Fruit fly (Drosophila melanogaster) S2 (cell line): ENCODE results near the gene CG4036.

ENCODE experiments used
- CG8478 ChIP-seq: fragments of >200 bp; optimal IDR thresholded peaks from 2 replicates; lab custom pipeline; 2018
- CTCF ChIP-seq, 2 experiments: fragments of >200 bp; optimal IDR thresholded peaks; 2 replicates each; lab custom pipeline; 2018

The CG4036 gene

DNA sequence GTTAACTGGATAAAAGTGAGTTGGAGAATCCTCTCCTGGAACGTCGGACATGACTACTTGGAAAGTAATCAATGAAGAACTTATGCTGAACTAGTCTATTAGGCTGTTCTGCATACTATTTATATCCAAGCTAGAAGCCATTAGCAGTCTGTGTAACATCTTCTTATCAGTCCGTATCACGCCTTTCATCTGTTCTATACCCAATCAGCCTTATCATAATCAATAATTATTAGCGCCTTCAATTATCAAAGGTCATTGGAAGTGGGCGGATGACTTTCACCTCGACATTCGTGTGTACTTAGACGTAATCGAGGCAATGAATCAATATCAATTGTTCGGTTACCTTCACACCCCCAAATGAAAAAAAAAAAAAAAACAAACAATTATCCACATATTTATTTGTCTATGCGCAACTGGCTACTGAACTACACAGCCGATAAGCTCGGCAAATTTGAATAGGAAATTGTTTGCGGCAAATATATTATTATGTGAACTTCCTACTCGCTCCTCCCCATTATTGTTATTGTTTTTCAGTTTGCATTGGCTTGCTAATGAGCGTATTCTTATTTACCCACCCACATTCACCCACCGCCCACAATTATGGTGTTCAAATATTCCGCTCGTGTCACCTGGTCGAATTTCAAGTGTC, 15.6 kb upstream of the CG4036 start, which contains the start of the genes ppk11 and ppk16:
Gene ppk11, minus strand, starts transcription at position 51 of the 649 bp plus-strand sequence.
Gene ppk16, minus strand, starts transcription at position 51 of the 649 bp plus-strand sequence.
- TF ChIP-seq CG8478 (lab: Kevin White, UChicago) (no peak), CTCF (optimal IDR thresholded peaks at IDR 0.05; lab: Kevin White, UChicago) (no peak)

DNA sequence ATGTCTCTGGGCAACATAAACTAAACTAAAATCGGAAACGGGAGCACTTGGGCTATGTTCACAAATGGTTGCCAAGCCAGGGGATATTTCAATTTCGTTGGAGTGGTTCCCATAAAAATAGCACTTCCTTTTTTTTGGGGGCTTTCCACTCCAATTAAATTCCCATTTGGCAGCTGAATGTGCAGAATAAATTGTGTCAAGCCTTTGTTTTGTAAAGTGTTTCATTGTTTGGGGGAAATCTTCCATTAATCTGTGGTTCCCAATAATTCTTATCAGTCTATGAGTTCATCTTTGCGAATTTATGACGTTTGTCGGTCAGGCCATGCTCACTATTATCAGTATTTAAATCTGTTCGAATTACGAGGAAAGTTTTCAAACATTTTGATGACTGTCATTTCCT, 12.8 kb upstream of the CG4036 start:
- no peak for TF ChIP-seq CG8478 (lab: Kevin White, UChicago)
- no peak for TF ChIP-seq CTCF (optimal IDR thresholded peaks at IDR 0.05; lab: Kevin White, UChicago)

DNA sequence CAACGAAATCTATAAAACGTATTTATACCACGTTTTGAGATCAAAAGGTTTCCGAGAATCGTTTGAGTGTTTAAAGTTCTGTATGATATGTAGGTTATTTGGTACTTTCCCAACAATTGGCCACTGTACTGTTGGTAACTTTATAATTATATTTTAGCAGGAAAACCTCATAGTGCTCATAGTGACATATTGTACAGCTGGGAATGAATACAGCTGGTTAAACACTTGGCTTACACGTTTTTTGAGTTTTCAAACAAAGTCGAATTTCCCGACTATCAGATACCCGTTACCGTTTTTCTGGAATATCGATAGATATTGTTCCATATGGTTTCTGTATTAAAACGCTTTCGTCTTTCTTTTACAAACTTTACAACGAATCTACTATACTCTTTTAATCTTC, 12.3 kb upstream of the CG4036 start:
- TF ChIP-seq CG8478 (lab: Kevin White, UChicago) (no peak), CTCF (optimal IDR thresholded peaks at IDR 0.05; lab: Kevin White, UChicago) (no peak)

DNA sequence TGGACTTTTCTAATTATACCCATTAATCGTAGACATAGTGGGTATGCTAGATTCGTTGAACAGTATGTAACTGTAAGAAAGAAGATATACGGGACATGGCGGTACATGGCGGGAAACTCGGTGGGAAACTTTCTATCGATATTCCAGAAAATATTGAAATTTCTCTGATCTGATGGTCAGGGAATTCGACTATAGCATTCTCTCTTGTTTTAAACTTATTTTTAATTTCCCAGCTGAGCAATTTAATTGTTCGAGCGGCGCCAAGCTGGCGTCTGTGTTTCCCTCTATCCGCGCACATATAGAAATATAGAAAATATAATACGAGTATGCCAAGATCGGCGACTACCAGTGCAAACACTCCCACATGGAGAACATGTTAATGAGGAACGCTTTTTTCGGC, 11.5 kb upstream of the CG4036 start:
- TF ChIP-seq CG8478 (lab: Kevin White, UChicago): no peak
- no peak for TF ChIP-seq CTCF (optimal IDR thresholded peaks at IDR 0.05; lab: Kevin White, UChicago)

DNA sequence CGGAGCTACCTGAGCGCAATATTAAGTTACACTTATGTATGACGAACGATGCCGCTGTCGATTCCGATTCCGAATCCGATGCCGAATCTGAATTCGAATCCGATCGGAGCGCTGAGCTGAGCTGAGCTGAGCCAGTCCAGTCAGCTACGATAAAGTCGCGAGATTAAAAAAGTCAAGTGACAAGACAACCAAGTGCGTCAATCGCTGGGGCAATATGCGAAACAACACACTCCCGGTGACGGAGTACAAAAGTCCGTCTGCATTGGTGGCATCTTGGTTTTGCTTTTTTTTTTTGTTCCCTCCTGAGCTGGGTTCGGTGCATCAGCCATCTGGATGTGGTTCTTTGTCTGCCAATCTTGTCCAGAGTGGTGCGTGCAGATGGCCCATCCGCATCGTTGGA, 10.9 kb upstream of the CG4036 start:
- TF ChIP-seq CTCF (optimal IDR thresholded peaks at IDR 0.05; lab: Kevin White, UChicago): no peak

DNA sequence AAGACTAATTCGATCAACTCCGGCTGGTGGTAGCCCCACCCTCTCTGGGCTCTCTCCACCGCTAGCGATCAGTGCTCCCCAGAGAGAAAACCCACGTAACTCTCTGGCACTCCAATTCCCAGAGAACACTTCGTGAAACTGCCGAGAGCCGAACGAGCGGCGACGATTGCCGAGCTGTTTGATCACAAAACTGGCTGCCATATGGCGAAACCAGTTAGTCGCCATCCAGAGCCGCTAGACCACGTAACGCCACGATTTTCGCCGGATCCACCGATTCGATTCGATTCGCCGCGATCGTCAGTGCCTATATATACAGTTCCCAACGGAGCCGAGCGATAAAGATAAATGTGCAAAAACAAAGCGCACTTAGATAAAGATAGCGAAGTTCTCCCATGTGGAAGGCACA, 8.5 kb upstream of the CG4036 start, which contains the start of gene IP3K1:
Gene IP3K1, plus strand, starts transcription at position 209 of the 406 bp plus-strand sequence.
- TF ChIP-seq CG8478 (lab: Kevin White, UChicago) (no peak), CTCF (optimal IDR thresholded peaks at IDR 0.05; lab: Kevin White, UChicago) (no peak)

DNA sequence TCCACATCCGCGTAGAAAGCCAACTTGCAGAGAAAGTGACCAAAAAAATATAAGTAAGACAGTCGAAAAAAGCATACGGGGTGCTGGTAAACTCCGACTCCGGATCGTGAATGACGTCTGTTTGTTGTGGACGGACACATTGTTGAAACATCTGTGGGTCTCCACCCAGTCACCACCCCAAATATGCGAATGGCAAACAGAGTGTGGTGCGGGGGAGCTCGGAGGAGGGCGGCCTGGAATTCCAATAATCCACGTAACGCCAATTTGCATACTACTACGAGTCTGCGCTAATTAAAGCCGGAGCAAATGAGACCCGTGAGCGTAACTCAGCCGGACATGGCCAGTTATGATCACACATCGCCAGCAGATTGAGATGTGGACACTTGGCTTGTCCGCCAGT, 7.6 kb upstream of the CG4036 start:
- TF ChIP-seq CG8478 (lab: Kevin White, UChicago): no peak
- no peak for TF ChIP-seq CTCF (optimal IDR thresholded peaks at IDR 0.05; lab: Kevin White, UChicago)

DNA sequence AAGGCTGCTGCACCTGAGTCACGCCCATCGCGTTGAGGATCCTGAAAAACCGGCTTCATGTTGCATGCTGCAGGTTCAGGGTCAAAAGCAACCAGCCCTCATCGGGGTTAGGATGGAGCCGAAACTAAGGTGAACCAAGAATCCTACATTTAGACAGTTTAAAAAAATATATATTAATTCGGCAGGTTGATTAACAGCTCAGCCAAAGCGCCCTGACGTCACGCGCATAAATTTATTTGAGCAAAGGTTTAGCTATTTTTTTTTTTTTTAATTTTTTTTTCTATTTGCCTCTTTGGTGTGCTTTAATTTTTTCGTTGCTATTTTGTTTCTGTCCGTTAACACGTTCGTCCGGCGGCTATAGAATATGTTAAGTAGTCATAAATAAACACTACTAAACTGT, 6.2 kb upstream of the CG4036 start:
- TF ChIP-seq CTCF (optimal IDR thresholded peaks at IDR 0.05; lab: Kevin White, UChicago) (no peak), CG8478 (lab: Kevin White, UChicago) (no peak)

DNA sequence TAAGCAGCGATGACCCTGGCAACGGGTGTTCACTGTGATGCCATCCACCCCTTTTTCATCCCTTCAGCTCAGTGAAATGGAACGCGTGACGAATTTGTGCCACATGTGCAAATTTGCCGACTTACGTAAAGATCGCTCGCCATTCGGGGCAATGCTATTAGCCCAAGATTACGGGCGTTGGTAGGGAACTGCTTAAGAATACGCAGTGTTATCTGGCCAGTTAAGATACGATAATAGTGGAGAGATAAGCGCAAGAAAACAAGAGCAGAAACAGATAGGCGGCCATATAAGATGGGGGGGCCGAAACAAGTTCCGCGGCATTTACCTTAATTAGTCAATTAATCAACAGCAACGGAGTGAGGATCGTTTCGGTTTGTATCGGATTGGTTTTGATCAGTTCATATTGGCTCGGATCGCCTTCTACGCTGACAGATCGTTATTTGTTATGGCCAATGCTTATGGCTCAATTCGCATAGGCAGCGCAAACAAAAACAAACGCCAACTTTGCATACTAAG, 4.7 kb upstream of the CG4036 start:
- no peak for TF ChIP-seq CTCF (optimal IDR thresholded peaks at IDR 0.05; lab: Kevin White, UChicago)

DNA sequence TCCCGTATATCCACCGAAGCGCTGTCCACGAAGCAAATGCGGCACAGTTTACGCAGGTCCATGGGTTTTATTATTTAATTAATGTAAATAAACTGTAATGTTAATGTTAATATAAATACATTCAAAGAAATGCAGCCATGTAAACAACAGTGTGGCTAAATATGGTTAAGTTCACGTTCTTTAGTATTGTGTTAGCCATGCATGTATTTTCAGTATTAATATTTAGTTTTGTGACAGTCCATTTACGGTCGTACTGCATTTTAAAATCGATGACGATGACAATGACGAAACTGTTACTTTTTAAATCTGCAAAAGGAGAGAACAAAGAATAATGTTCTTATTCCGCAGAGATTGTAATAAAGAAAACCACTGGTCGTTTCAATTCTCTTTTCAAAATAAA, 2.3 kb downstream of the CG4036 start, which contains the start of gene CG13123:
Gene CG13123, minus strand, starts transcription at position 163 of the 400 bp plus-strand sequence.
- no peak for TF ChIP-seq CTCF (optimal IDR thresholded peaks at IDR 0.05; lab: Kevin White, UChicago)
- TF ChIP-seq CG8478 (lab: Kevin White, UChicago): no peak

DNA sequence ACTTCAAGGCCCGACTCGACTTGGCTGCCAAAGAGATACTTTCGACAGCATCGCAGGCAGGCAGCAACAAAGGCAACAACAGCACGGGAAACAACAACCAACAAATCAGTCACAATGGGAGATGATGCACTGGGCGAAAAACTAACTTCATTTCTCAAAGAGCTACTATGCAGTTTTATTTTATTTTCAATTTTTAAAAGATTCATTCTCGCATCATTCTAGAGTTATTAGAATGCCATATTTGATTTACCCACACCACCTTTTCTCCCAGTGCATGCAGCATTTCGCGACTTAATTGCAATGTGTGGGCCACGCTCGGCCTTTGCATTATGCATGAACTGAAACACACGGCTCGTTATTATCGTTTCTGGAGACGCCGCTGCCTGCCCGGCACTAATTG, 38.2 kb downstream of the CG4036 start:
- TF ChIP-seq CTCF (optimal IDR thresholded peaks at IDR 0.05; lab: Kevin White, UChicago) (no peak), CG8478 (lab: Kevin White, UChicago) (no peak)

DNA sequence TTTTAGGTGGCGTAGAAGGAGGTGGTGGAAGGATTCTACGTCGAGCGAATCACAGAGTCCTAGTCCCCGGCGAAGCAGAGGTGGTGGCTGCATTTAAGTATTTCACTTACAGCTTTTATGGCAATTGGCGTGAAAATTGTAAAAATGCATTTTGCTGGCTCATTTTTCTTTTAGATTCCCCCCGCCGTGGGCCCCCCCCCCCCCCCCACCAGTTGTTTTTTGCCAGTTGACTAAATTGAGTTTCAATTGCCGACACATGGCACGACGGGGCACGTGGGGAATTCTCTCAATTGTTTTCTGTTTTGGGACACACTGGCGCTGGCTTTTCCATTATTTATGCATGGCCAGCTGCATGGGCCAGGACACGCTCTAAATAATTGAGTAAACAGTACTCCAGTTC, 46.1 kb downstream of the CG4036 start:
- no peak for TF ChIP-seq CTCF (optimal IDR thresholded peaks at IDR 0.05; lab: Kevin White, UChicago)
- no peak for TF ChIP-seq CG8478 (lab: Kevin White, UChicago)
